Fruit fly (Drosophila melanogaster) whole organism, larva: ENCODE measurements around the gene CG32176.

Experiments
- noc ChIP-seq: fragments of 200-800 bp; sonication (Bioruptor generic); optimal IDR thresholded peaks from 3 replicates; lab custom pipeline; 2019; ENCODE audit warnings: missing biosample characterization, mild to moderate bottlenecking, missing genetic modification characterization, moderate library complexity

CG32176 gene

dm6 chr3L:17433555-17433954 is at the start of gene CG32176, which contains the start of gene Coq4:
Gene CG32176 (plus strand): TSS chr3L:17433868.
Gene Coq4 (minus strand): TSS chr3L:17433621.
- TF ChIP-seq noc (tag; lab: Kevin White, UChicago): peak; percentile 94

dm6 chr3L:17386612-17387382 is 46.9 kb upstream of the CG32176 start:
- TF ChIP-seq noc (tag; lab: Kevin White, UChicago): no peak

- no peak for TF ChIP-seq noc (tag; lab: Kevin White, UChicago)
These were observed 44.8 kb upstream of the CG32176 start, which contains the start of gene CG13731 for dm6 chr3L:17388895-17389294. Gene CG13731 (minus strand): TSS chr3L:17388956.

- no peak for TF ChIP-seq noc (tag; lab: Kevin White, UChicago)
These were observed 42.5 kb upstream of the CG32176 start for dm6 chr3L:17391132-17391531.

- no peak for TF ChIP-seq noc (tag; lab: Kevin White, UChicago)
These were observed 41.3 kb upstream of the CG32176 start for dm6 chr3L:17392412-17392811.

dm6 chr3L:17393098-17393497 is 40.6 kb upstream of the CG32176 start:
- no peak for TF ChIP-seq noc (tag; lab: Kevin White, UChicago)

- no peak for TF ChIP-seq noc (tag; lab: Kevin White, UChicago)
These were observed 39.1 kb upstream of the CG32176 start for dm6 chr3L:17394435-17395017.

dm6 chr3L:17399014-17399413 is 34.7 kb upstream of the CG32176 start:
- TF ChIP-seq noc (tag; lab: Kevin White, UChicago): no peak

dm6 chr3L:17400911-17401310 is 32.8 kb upstream of the CG32176 start:
- no peak for TF ChIP-seq noc (tag; lab: Kevin White, UChicago)

dm6 chr3L:17401411-17401810 is 32.3 kb upstream of the CG32176 start:
- no peak for TF ChIP-seq noc (tag; lab: Kevin White, UChicago)

- no peak for TF ChIP-seq noc (tag; lab: Kevin White, UChicago)
These were observed 31.3 kb upstream of the CG32176 start for dm6 chr3L:17402399-17402798.

- no peak for TF ChIP-seq noc (tag; lab: Kevin White, UChicago)
These were observed 30.4 kb upstream of the CG32176 start for dm6 chr3L:17403268-17403667.

dm6 chr3L:17404646-17405045 is 29.0 kb upstream of the CG32176 start:
- no peak for TF ChIP-seq noc (tag; lab: Kevin White, UChicago)

- no peak for TF ChIP-seq noc (tag; lab: Kevin White, UChicago)
These were observed 26.6 kb upstream of the CG32176 start for dm6 chr3L:17407073-17407472.

dm6 chr3L:17407480-17408093 is 26.1 kb upstream of the CG32176 start:
- TF ChIP-seq noc (tag; lab: Kevin White, UChicago): no peak

- TF ChIP-seq noc (tag; lab: Kevin White, UChicago): no peak
These were observed 22.4 kb upstream of the CG32176 start for dm6 chr3L:17411273-17411672.
